Fruit fly (Drosophila melanogaster) Kc167 (cell line): ENCODE data around the gene Adk2.

Experiments
- Myc ChIP-seq: fragments of >200 bp; optimal IDR thresholded peaks from 2 replicates; lab custom pipeline; 2017; ENCODE audit warnings: missing external identifiers
- Sin3A ChIP-seq: fragments of >200 bp; optimal IDR thresholded peaks from 2 replicates; lab custom pipeline; 2018; ENCODE audit warnings: missing external identifiers
- h ChIP-seq: fragments of >200 bp; optimal IDR thresholded peaks from 3 replicates; lab custom pipeline; 2018; ENCODE audit warnings: missing external identifiers
- insv ChIP-seq: fragments of >200 bp; optimal IDR thresholded peaks from 3 replicates; lab custom pipeline; 2018; ENCODE audit warnings: missing external identifiers
- psq ChIP-seq: fragments of >200 bp; optimal IDR thresholded peaks from 2 replicates; lab custom pipeline; 2017; ENCODE audit warnings: missing external identifiers
- ttk ChIP-seq: sonication (Bioruptor generic); optimal IDR thresholded peaks from 2 replicates; lab custom pipeline; 2017; ENCODE audit warnings: missing external identifiers

dm6 chr3L:13021727-13022126, 761 bp downstream of the Adk2 start:
- no peak for TF ChIP-seq Sin3A (lab: Kevin White, UChicago)
- TF ChIP-seq h (lab: Kevin White, UChicago), result no peak
- no peak for TF ChIP-seq ttk (lab: Kevin White, UChicago)
- no peak for TF ChIP-seq Myc (lab: Kevin White, UChicago)
- TF ChIP-seq insv (lab: Kevin White, UChicago), result no peak
- TF ChIP-seq psq (lab: Kevin White, UChicago), result no peak
